Worm (Caenorhabditis elegans): ENCODE data around the gene mes-2.

Gene mes-2

DNA sequence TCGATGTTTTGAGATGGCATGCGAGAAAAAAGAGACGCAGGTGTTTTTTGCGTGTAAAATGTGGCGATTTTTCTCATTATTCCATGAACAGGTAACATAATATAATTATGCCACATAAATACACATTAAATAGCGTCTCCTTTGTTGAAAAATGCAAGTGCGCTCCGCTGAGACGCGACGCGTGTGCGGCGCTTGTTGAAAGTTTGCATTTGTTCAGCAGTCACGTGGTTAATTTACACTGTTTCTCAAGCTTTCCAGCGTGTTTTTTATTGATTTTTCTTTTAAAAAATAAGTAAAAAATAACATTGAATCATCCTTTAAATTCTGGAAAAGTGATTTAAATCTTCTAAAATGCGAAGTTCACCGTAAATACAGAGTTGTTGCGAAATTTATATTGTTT lies 15.8 kb downstream of the mes-2 start (continued):
- TF ChIP-seq ztf-28 (GFP tag; IDR thresholded peaks at IDR 0.05) (no peak), attf-3 (GFP tag; conservative IDR thresholded peaks at IDR 0.05) (no peak), madf-6 (GFP tag; IDR thresholded peaks at IDR 0.05) (no peak), nhr-27 (tag; optimal IDR thresholded peaks at IDR 0.05) (no peak), atf-7 (tag; optimal IDR thresholded peaks at IDR 0.05) (no peak), zim-3 (tag; optimal IDR thresholded peaks at IDR 0.05) (no peak), ceh-79 (tag; optimal IDR thresholded peaks at IDR 0.05) (no peak)

DNA sequence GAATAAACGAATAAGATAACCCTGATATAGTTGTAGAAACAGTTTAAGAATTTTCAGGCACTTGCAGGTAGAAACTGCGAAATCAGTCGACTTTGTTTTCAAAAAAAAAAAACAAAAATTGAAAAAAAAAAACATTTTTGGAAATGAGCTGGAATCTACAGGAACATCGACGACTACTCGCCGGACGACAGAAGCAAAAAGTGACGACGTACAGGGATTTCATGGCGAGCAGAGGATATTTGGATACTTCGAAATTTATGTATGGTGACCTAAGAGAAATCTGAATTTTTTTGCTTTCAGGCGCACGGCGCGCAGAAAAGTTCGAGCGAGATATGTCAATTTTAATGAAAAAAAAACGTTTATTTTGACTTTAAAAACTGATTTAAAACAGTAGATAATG lies 17.3 kb downstream of the mes-2 start:
- TF ChIP-seq ama-1 (optimal IDR thresholded peaks at IDR 0.05) (peak; percentile 26), ama-1 (GFP tag; optimal IDR thresholded peaks at IDR 0.05) (no peak), let-607 (tag; optimal IDR thresholded peaks at IDR 0.05) (no peak), akir-1 (GFP tag; optimal IDR thresholded peaks at IDR 0.05) (no peak), ztf-6 (GFP tag; IDR thresholded peaks at IDR 0.05) (no peak), ceh-27 (GFP tag; optimal IDR thresholded peaks at IDR 0.05) (no peak), C17E4.6 (GFP tag; IDR thresholded peaks at IDR 0.05) (no peak), F57C9.4 (tag; optimal IDR thresholded peaks at IDR 0.05) (no peak), hrde-1 (tag; optimal IDR thresholded peaks at IDR 0.05; ENCODE audit: borderline replicate concordance) (no peak), lir-1 (GFP tag; conservative IDR thresholded peaks at IDR 0.05) (no peak), mes-4 (tag; optimal IDR thresholded peaks at IDR 0.05) (no peak), hmg-20 (GFP tag; IDR thresholded peaks at IDR 0.05) (no peak), ets-4 (GFP tag; optimal IDR thresholded peaks at IDR 0.05) (no peak), Y53G8AR.9 (GFP tag; conservative IDR thresholded peaks at IDR 0.05) (0 out of 2 replicates have a peak, but pooled peaks have one; percentile 15)

ce11 chrII:14404266-14404665 lies 20.5 kb downstream of the mes-2 start:
- no peak for TF ChIP-seq ceh-27 (GFP tag; optimal IDR thresholded peaks at IDR 0.05)
- TF ChIP-seq rec-8 (tag; optimal IDR thresholded peaks at IDR 0.05): no peak
- no peak for TF ChIP-seq cebp-1 (GFP tag; IDR thresholded peaks at IDR 0.05)
- peak; percentile 14 for TF ChIP-seq cebp-1 (tag; optimal IDR thresholded peaks at IDR 0.05)
- peak; percentile 21 for TF ChIP-seq pha-4 (tag; optimal IDR thresholded peaks at IDR 0.05)
- peak; percentile 9 for TF ChIP-seq nhr-80 (tag; optimal IDR thresholded peaks at IDR 0.05)
- TF ChIP-seq ceh-40 (GFP tag; IDR thresholded peaks at IDR 0.05): no peak
- TF ChIP-seq F57A8.1 (GFP tag; optimal IDR thresholded peaks at IDR 0.05): no peak

- TF ChIP-seq egl-18 (GFP tag; IDR thresholded peaks at IDR 0.05): no peak
- no peak for TF ChIP-seq nhr-27 (tag; optimal IDR thresholded peaks at IDR 0.05)
- TF ChIP-seq egl-44 (GFP tag; IDR thresholded peaks at IDR 0.05): no peak
- no peak for TF ChIP-seq nhr-179 (tag; optimal IDR thresholded peaks at IDR 0.05)
- no peak for TF ChIP-seq Y95B8A.8 (GFP tag; IDR thresholded peaks at IDR 0.05)
- TF ChIP-seq ztf-22 (GFP tag; optimal IDR thresholded peaks at IDR 0.05): no peak
- no peak for TF ChIP-seq fkh-3 (tag; optimal IDR thresholded peaks at IDR 0.05)
- no peak for TF ChIP-seq mxl-1 (tag; optimal IDR thresholded peaks at IDR 0.05)
- TF ChIP-seq T26A5.8 (tag; optimal IDR thresholded peaks at IDR 0.05): no peak
- peak in 1 of 2 experiments; percentile 2 for TF ChIP-seq let-607 (tag; optimal IDR thresholded peaks at IDR 0.05)
- TF ChIP-seq attf-5 (GFP tag; optimal IDR thresholded peaks at IDR 0.05): no peak
- TF ChIP-seq atf-7 (tag; optimal IDR thresholded peaks at IDR 0.05): peak; percentile 90
- TF ChIP-seq F33H1.4 (GFP tag; IDR thresholded peaks at IDR 0.05): no peak
- TF ChIP-seq madf-6 (GFP tag; IDR thresholded peaks at IDR 0.05): no peak
- no peak for TF ChIP-seq ccch-3 (GFP tag; optimal IDR thresholded peaks at IDR 0.05)
- 0 out of 2 replicates have a peak, but pooled peaks have one; percentile 20 for TF ChIP-seq D2030.7 (GFP tag; IDR thresholded peaks at IDR 0.05)
- TF ChIP-seq F37B4.10 (GFP tag; IDR thresholded peaks at IDR 0.05): no peak
- 0 out of 2 replicates have a peak, but pooled peaks have one; percentile 66 for TF ChIP-seq pbrm-1 (GFP tag; IDR thresholded peaks at IDR 0.05)
- no peak for TF ChIP-seq attf-3 (GFP tag; conservative IDR thresholded peaks at IDR 0.05)
- TF ChIP-seq akir-1 (GFP tag; optimal IDR thresholded peaks at IDR 0.05): no peak
- TF ChIP-seq F52B5.7 (tag; optimal IDR thresholded peaks at IDR 0.05): no peak
- TF ChIP-seq lag-1 (GFP tag; IDR thresholded peaks at IDR 0.05): no peak
Observed at ce11 chrII:14404741-14405488, 21.1 kb downstream of the mes-2 start.
